Worm (Caenorhabditis elegans): ENCODE measurements around the gene miga-1.

- TF ChIP-seq nhr-77 (tag; optimal IDR thresholded peaks at IDR 0.05) (no peak), aly-2 (tag; optimal IDR thresholded peaks at IDR 0.05) (no peak), unc-55 (GFP tag; optimal IDR thresholded peaks at IDR 0.05) (no peak), lsy-2 (tag; optimal IDR thresholded peaks at IDR 0.05) (no peak), lin-13 (GFP tag; optimal IDR thresholded peaks at IDR 0.05) (no peak), nhr-25 (tag; optimal IDR thresholded peaks at IDR 0.05) (no peak), unc-39 (tag; optimal IDR thresholded peaks at IDR 0.05) (no peak), unc-62 (GFP tag; optimal IDR thresholded peaks at IDR 0.05) (no peak), elt-1 (tag; optimal IDR thresholded peaks at IDR 0.05) (no peak), ztf-11 (tag; optimal IDR thresholded peaks at IDR 0.05) (no peak), lin-39 (tag; optimal IDR thresholded peaks at IDR 0.05) (no peak), ama-1 (optimal IDR thresholded peaks at IDR 0.05) (no peak), mdl-1 (tag; optimal IDR thresholded peaks at IDR 0.05) (no peak), alr-1 (tag; optimal IDR thresholded peaks at IDR 0.05) (no peak)
These were observed 7.9 kb upstream of the miga-1 start, which contains the start of gene cdr-4 for ce11 chrV:12408525-12408924.
